Worm (Caenorhabditis elegans) whole organism, early embryonic: ENCODE results near the gene C29F7.3.

Experiments used
- B0310.2 ChIP-seq: sonication (generic microtip); optimal IDR thresholded peaks from 2 replicates; lab custom pipeline; 2016; ENCODE audit warnings: mild to moderate bottlenecking, missing genetic modification characterization, missing compliant biosample characterization
- F13C5.2 ChIP-seq: sonication (generic microtip); optimal IDR thresholded peaks from 2 replicates; lab custom pipeline; 2017; ENCODE audit warnings: mild to moderate bottlenecking, missing genetic modification characterization, inconsistent platforms, missing compliant biosample characterization
- aly-1 ChIP-seq: sonication (generic microtip); optimal IDR thresholded peaks from 2 replicates; lab custom pipeline; 2016; ENCODE audit warnings: missing genetic modification characterization, missing compliant biosample characterization
- ama-1 ChIP-seq: fragments of 150-350 bp; optimal IDR thresholded peaks from 2 replicates; lab custom pipeline; 2014
- ceh-13 ChIP-seq: fragments of 200-800 bp; sonication (Bioruptor generic); optimal IDR thresholded peaks from 2 replicates; lab custom pipeline; 2018; ENCODE audit warnings: mild to moderate bottlenecking, missing genetic modification characterization, missing compliant biosample characterization
- ets-7 ChIP-seq: sonication (generic microtip); optimal IDR thresholded peaks from 2 replicates; lab custom pipeline; 2016; ENCODE audit warnings: missing genotype, missing genetic modification characterization, missing compliant biosample characterization
- hmbx-1 ChIP-seq: sonication (generic microtip); optimal IDR thresholded peaks from 2 replicates; lab custom pipeline; 2016; ENCODE audit warnings: mild to moderate bottlenecking, missing genetic modification characterization, missing compliant biosample characterization
- hmg-4 ChIP-seq: fragments of 200-800 bp; sonication (Bioruptor generic); optimal IDR thresholded peaks from 2 replicates; lab custom pipeline; 2018; ENCODE audit warnings: mild to moderate bottlenecking, missing genetic modification characterization, missing compliant biosample characterization
- pes-1 ChIP-seq: fragments of 200-800 bp; sonication (Bioruptor generic); IDR thresholded peaks from 2 replicates; pipeline ENCODE4 v1.3.6; 2022; ENCODE audit warnings: missing genetic modification reagents, missing genetic modification characterization, missing compliant biosample characterization
- scrt-1 ChIP-seq: fragments of 200-800 bp; sonication (Bioruptor generic); IDR thresholded peaks from 2 replicates; pipeline ENCODE4 v1.3.6; 2022; ENCODE audit warnings: missing genetic modification characterization, missing compliant biosample characterization
- sea-1 ChIP-seq: fragments of 200-800 bp; sonication (Bioruptor generic); conservative IDR thresholded peaks from 2 replicates; pipeline ENCODE4 v1.3.6; 2022; ENCODE audit warnings: missing genetic modification characterization, missing compliant biosample characterization
- tbx-37 ChIP-seq: fragments of 200-800 bp; sonication (Bioruptor generic); conservative IDR thresholded peaks from 2 replicates; pipeline ENCODE4 v1.3.6; 2022; ENCODE audit warnings: missing genetic modification reagents, missing genetic modification characterization, missing compliant biosample characterization

The C29F7.3 gene

DNA sequence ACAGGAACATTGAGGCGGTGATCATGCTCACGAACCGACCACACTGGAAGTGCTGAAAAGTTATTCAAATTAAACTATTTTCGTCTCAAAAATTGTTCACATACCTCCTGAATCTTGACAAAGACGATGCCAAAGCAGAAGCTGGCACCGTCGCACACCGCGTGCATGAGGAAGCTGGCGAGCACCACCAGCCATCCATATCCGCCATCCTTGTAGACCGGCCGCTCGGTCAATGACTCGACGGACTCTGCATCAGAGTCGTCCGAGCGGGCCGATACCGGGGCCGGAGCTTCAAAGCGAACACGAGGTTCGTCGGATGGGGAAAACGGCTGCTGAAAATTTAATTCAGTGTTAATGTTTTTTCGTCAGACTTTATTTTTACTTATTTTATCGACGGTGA, 43.5 kb downstream of the C29F7.3 start:
- TF ChIP-seq ets-7 (tag; lab: Kevin White, UChicago) (no peak), pes-1 (no peak), ceh-13 (no peak), tbx-37 (GFP tag; lab: Robert Waterston, UW) (no peak), F13C5.2 (tag; lab: Kevin White, UChicago) (no peak), sea-1 (GFP tag; lab: Robert Waterston, UW) (no peak), hmbx-1 (tag; lab: Kevin White, UChicago) (no peak), B0310.2 (tag; lab: Kevin White, UChicago) (no peak), ama-1 (lab: Kevin White, UChicago) (no peak), scrt-1 (GFP tag; lab: Robert Waterston, UW) (no peak), aly-1 (no peak), hmg-4 (no peak)
